Fruit fly (Drosophila melanogaster) whole organism, embryonic: ENCODE results near the gene CG33191.

Experiments
- Atf3 ChIP-seq: fragments of 200-800 bp; sonication (Bioruptor generic); optimal IDR thresholded peaks from 3 replicates; lab custom pipeline; 2016; ENCODE audit warnings: missing biosample characterization, missing genetic modification characterization
- B-H2 ChIP-seq: fragments of 200-800 bp; sonication (Bioruptor generic); optimal IDR thresholded peaks from 2 replicates; lab custom pipeline; 2018; ENCODE audit warnings: missing biosample characterization, mild to moderate bottlenecking, missing genetic modification characterization
- BEAF-32 ChIP-seq: fragments of 200-800 bp; sonication (Bioruptor generic); optimal IDR thresholded peaks from 3 replicates; lab custom pipeline; 2017; ENCODE audit warnings: missing biosample characterization, missing genetic modification characterization, mild to moderate bottlenecking, moderate library complexity, missing genetic modification reagents
- CG11247 ChIP-seq: fragments of 200-800 bp; sonication (Bioruptor generic); IDR thresholded peaks from 2 replicates; pipeline ENCODE4 v1.3.6; 2022; ENCODE audit warnings: missing biosample characterization, missing genetic modification characterization
- CG11723 ChIP-seq: fragments of 200-800 bp; sonication (Bioruptor generic); optimal IDR thresholded peaks from 2 replicates; lab custom pipeline; 2017; ENCODE audit warnings: missing biosample characterization, mild to moderate bottlenecking, missing genetic modification characterization
- CG12236 ChIP-seq: fragments of 200-800 bp; sonication (Bioruptor generic); optimal IDR thresholded peaks from 2 replicates; lab custom pipeline; 2016; ENCODE audit warnings: missing biosample characterization, missing genetic modification characterization
- CG12744 ChIP-seq: fragments of 200-800 bp; sonication (Bioruptor generic); optimal IDR thresholded peaks from 2 replicates; lab custom pipeline; 2016; ENCODE audit warnings: missing biosample characterization, missing genetic modification characterization
- CG13775 ChIP-seq: fragments of 200-800 bp; sonication (Bioruptor generic); optimal IDR thresholded peaks from 3 replicates; lab custom pipeline; 2017; ENCODE audit warnings: missing biosample characterization, mild to moderate bottlenecking, missing genetic modification characterization
- CG14441 ChIP-seq: fragments of 200-800 bp; sonication (Bioruptor generic); IDR thresholded peaks from 2 replicates; pipeline ENCODE4 v1.3.6; 2022; ENCODE audit warnings: missing biosample characterization, missing genetic modification characterization
- CG15011 ChIP-seq: fragments of 200-800 bp; sonication (Bioruptor generic); optimal IDR thresholded peaks from 3 replicates; lab custom pipeline; 2018; ENCODE audit warnings: missing biosample characterization, mild to moderate bottlenecking, missing genetic modification characterization
- CG15269 ChIP-seq: fragments of 200-800 bp; sonication (Bioruptor generic); optimal IDR thresholded peaks from 2 replicates; lab custom pipeline; 2018; ENCODE audit warnings: missing biosample characterization, mild to moderate bottlenecking, missing genetic modification characterization, moderate library complexity
- CG18011 ChIP-seq: fragments of 200-800 bp; sonication (Bioruptor generic); optimal IDR thresholded peaks from 2 replicates; lab custom pipeline; 2017; ENCODE audit warnings: missing biosample characterization, missing genetic modification characterization, mild to moderate bottlenecking, moderate library complexity, missing genotype
- CG18599 ChIP-seq: fragments of 200-800 bp; sonication (Bioruptor generic); optimal IDR thresholded peaks from 3 replicates; lab custom pipeline; 2017; ENCODE audit warnings: missing biosample characterization, missing genetic modification characterization, mild to moderate bottlenecking, moderate library complexity, missing genetic modification reagents
- CG2202 ChIP-seq: fragments of 200-800 bp; sonication (Bioruptor generic); optimal IDR thresholded peaks from 2 replicates; lab custom pipeline; 2018; ENCODE audit warnings: missing biosample characterization, mild to moderate bottlenecking, missing genetic modification characterization
- CG2875 ChIP-seq: fragments of 200-800 bp; sonication (Bioruptor generic); optimal IDR thresholded peaks from 2 replicates; lab custom pipeline; 2017; ENCODE audit warnings: missing biosample characterization, mild to moderate bottlenecking, missing genetic modification characterization, missing genetic modification reagents
- CG32532 ChIP-seq: fragments of 200-800 bp; sonication (Bioruptor generic); IDR thresholded peaks from 2 replicates; pipeline ENCODE4 v1.3.6; 2022; ENCODE audit warnings: missing biosample characterization, missing genetic modification characterization
- CG34224 ChIP-seq: fragments of 200-800 bp; sonication (Bioruptor generic); IDR thresholded peaks from 3 replicates; pipeline ENCODE4 v1.3.6; 2022; ENCODE audit warnings: missing biosample characterization, missing genetic modification characterization; ENCODE audit not compliant: partially characterized antibody
- CG4360 ChIP-seq: fragments of 200-800 bp; sonication (Bioruptor generic); IDR thresholded peaks from 2 replicates; pipeline ENCODE4 v1.3.6; 2022; ENCODE audit warnings: missing biosample characterization, missing genetic modification characterization
- CG4820 ChIP-seq: fragments of 200-800 bp; sonication (Bioruptor generic); optimal IDR thresholded peaks from 3 replicates; lab custom pipeline; 2016; ENCODE audit warnings: missing biosample characterization, missing genetic modification characterization
- CG6689 ChIP-seq: fragments of 200-800 bp; sonication (Bioruptor generic); IDR thresholded peaks from 2 replicates; pipeline ENCODE4 v1.3.6; 2022; ENCODE audit warnings: missing biosample characterization, missing genetic modification characterization
- CG6765 ChIP-seq: fragments of 200-800 bp; sonication (Bioruptor generic); optimal IDR thresholded peaks from 3 replicates; lab custom pipeline; 2017; ENCODE audit warnings: missing biosample characterization, mild to moderate bottlenecking, missing genetic modification characterization
- CG7271 ChIP-seq: fragments of 200-800 bp; sonication (Bioruptor generic); optimal IDR thresholded peaks from 2 replicates; lab custom pipeline; 2018; ENCODE audit warnings: missing biosample characterization, mild to moderate bottlenecking, missing genetic modification characterization, moderate library complexity
- CG8944 ChIP-seq: fragments of 200-800 bp; sonication (Bioruptor generic); optimal IDR thresholded peaks from 3 replicates; lab custom pipeline; 2016; ENCODE audit warnings: missing biosample characterization, missing genetic modification characterization
- CG9727 ChIP-seq: fragments of 200-800 bp; sonication (Bioruptor generic); optimal IDR thresholded peaks from 3 replicates; lab custom pipeline; 2017; ENCODE audit warnings: missing biosample characterization, mild to moderate bottlenecking, missing genetic modification characterization
- CG9797 ChIP-seq: fragments of 200-800 bp; sonication (Bioruptor generic); optimal IDR thresholded peaks from 3 replicates; lab custom pipeline; 2018; ENCODE audit warnings: missing biosample characterization, mild to moderate bottlenecking, missing genetic modification characterization
- CG9876 ChIP-seq: fragments of 200-800 bp; sonication (Bioruptor generic); optimal IDR thresholded peaks from 2 replicates; lab custom pipeline; 2016; ENCODE audit warnings: missing biosample characterization, missing genetic modification characterization
- Dek ChIP-seq: fragments of 200-800 bp; sonication (Bioruptor generic); optimal IDR thresholded peaks from 3 replicates; lab custom pipeline; 2019; ENCODE audit warnings: missing biosample characterization, mild to moderate bottlenecking, missing genetic modification characterization, moderate library complexity
- Dip3 ChIP-seq: fragments of 200-800 bp; sonication (Bioruptor generic); optimal IDR thresholded peaks from 3 replicates; lab custom pipeline; 2016; ENCODE audit warnings: missing biosample characterization, missing genetic modification characterization
- Dll ChIP-seq: fragments of 200-800 bp; sonication (Bioruptor generic); IDR thresholded peaks from 4 replicates; pipeline ENCODE4 v1.3.6; 2022; ENCODE audit warnings: missing biosample characterization, missing genetic modification characterization; ENCODE audit not compliant: partially characterized antibody
- E2f1 ChIP-seq: fragments of 200-800 bp; sonication (Bioruptor generic); IDR thresholded peaks from 2 replicates; pipeline ENCODE4 v1.3.6; 2022; ENCODE audit warnings: missing biosample characterization, missing genetic modification characterization
- Ets97D ChIP-seq: fragments of 200-800 bp; sonication (Bioruptor generic); optimal IDR thresholded peaks from 3 replicates; lab custom pipeline; 2016; ENCODE audit warnings: missing biosample characterization, missing genetic modification characterization
- Gsc ChIP-seq: fragments of 200-800 bp; sonication (Bioruptor generic); IDR thresholded peaks from 2 replicates; pipeline ENCODE4 v1.3.6; 2022; ENCODE audit warnings: missing biosample characterization, missing genetic modification characterization
- HHEX ChIP-seq: fragments of 200-800 bp; sonication (Bioruptor generic); optimal IDR thresholded peaks from 3 replicates; lab custom pipeline; 2017; ENCODE audit warnings: missing biosample characterization, mild to moderate bottlenecking, missing genetic modification characterization, missing genetic modification reagents
- HLH4C ChIP-seq: fragments of 200-800 bp; sonication (Bioruptor generic); IDR thresholded peaks from 3 replicates; pipeline ENCODE4 v1.3.6; 2022; ENCODE audit warnings: missing biosample characterization, missing genetic modification characterization; ENCODE audit not compliant: partially characterized antibody
- Oaz ChIP-seq: fragments of 200-800 bp; sonication (Bioruptor generic); IDR thresholded peaks from 2 replicates; pipeline ENCODE4 v1.3.6; 2022; ENCODE audit warnings: missing biosample characterization, missing genetic modification characterization
- Optix ChIP-seq: fragments of 200-800 bp; sonication (Bioruptor generic); IDR thresholded peaks from 3 replicates; pipeline ENCODE4 v1.3.6; 2022; ENCODE audit warnings: missing biosample characterization, missing genetic modification characterization
- Pdp1 ChIP-seq, 2 experiments: fragments of 200-800 bp; sonication (Bioruptor generic); optimal IDR thresholded peaks; 3 replicates each; lab custom pipeline; 2016; ENCODE audit warnings: missing biosample characterization in 2 of 2, missing genetic modification characterization in 2 of 2, mild to moderate bottlenecking in 1 of 2, moderate library complexity in 1 of 2
- Six4 ChIP-seq: fragments of 200-800 bp; sonication (Bioruptor generic); optimal IDR thresholded peaks from 2 replicates; lab custom pipeline; 2016; ENCODE audit warnings: missing biosample characterization, missing genetic modification characterization
- Ssrp ChIP-seq: fragments of 200-800 bp; sonication (Bioruptor generic); optimal IDR thresholded peaks from 2 replicates; lab custom pipeline; 2018; ENCODE audit warnings: missing biosample characterization, mild to moderate bottlenecking, missing genetic modification characterization, moderate library complexity
- Usf ChIP-seq: fragments of 200-800 bp; sonication (Bioruptor generic); optimal IDR thresholded peaks from 2 replicates; lab custom pipeline; 2017; ENCODE audit warnings: missing genotype, missing biosample characterization, missing genetic modification characterization
- chinmo ChIP-seq: fragments of 200-800 bp; sonication (Bioruptor generic); IDR thresholded peaks from 4 replicates; pipeline ENCODE4 v1.3.6; 2022; ENCODE audit warnings: missing biosample characterization, missing genetic modification characterization; ENCODE audit not compliant: partially characterized antibody
- eyg ChIP-seq: fragments of 200-800 bp; sonication (Bioruptor generic); optimal IDR thresholded peaks from 3 replicates; lab custom pipeline; 2016; ENCODE audit warnings: missing biosample characterization, missing genetic modification characterization
- lola ChIP-seq, 3 experiments: fragments of >200 bp in 2 of 3; fragments of 200-800 bp in 1 of 3; sonication (Bioruptor generic) in 1 of 3; optimal IDR thresholded peaks; 2 replicates each; lab custom pipeline; 2017 to 2019; ENCODE audit warnings: missing biosample characterization in 3 of 3, missing genetic modification characterization in 3 of 3, mild to moderate bottlenecking in 1 of 3, moderate library complexity in 1 of 3
- nerfin-1 ChIP-seq: fragments of 200-800 bp; sonication (Bioruptor generic); optimal IDR thresholded peaks from 3 replicates; lab custom pipeline; 2019; ENCODE audit warnings: missing biosample characterization, mild to moderate bottlenecking, missing genetic modification characterization, moderate library complexity
- salm ChIP-seq: fragments of 200-800 bp; sonication (Bioruptor generic); optimal IDR thresholded peaks from 2 replicates; lab custom pipeline; 2018; ENCODE audit warnings: missing biosample characterization, mild to moderate bottlenecking, missing genetic modification characterization
- sisA ChIP-seq: fragments of 200-800 bp; sonication (Bioruptor generic); IDR thresholded peaks from 2 replicates; pipeline ENCODE4 v1.3.6; 2022; ENCODE audit warnings: missing biosample characterization, missing genetic modification characterization
- slou ChIP-seq: fragments of 200-800 bp; sonication (Bioruptor generic); optimal IDR thresholded peaks from 3 replicates; lab custom pipeline; 2016; ENCODE audit warnings: missing biosample characterization, missing genetic modification characterization
- tio ChIP-seq: fragments of 200-800 bp; sonication (Bioruptor generic); optimal IDR thresholded peaks from 2 replicates; lab custom pipeline; 2017; ENCODE audit warnings: missing biosample characterization, missing genetic modification characterization, inconsistent platforms
- wdn ChIP-seq: fragments of 200-800 bp; sonication (Bioruptor generic); IDR thresholded peaks from 2 replicates; pipeline ENCODE4 v1.3.6; 2022; ENCODE audit warnings: missing biosample characterization, missing genetic modification characterization
- zfh1 ChIP-seq: fragments of 200-800 bp; sonication (Bioruptor generic); IDR thresholded peaks from 3 replicates; pipeline ENCODE4 v1.3.6; 2022; ENCODE audit warnings: missing biosample characterization, missing genetic modification characterization

The CG33191 gene

dm6 chr3R:8819551-8820057 is 39.9 kb upstream of the CG33191 start (continued):
- TF ChIP-seq CG15011 (peak; percentile 34), Dek (no peak), CG12236 (GFP tag; lab: Kevin White, UChicago) (no peak), Pdp1 (GFP tag; optimal IDR thresholded peaks at IDR 0.05; lab: Kevin White, UChicago) (peak in 1 of 2 experiments; percentile 57), CG6765 (GFP tag; lab: Kevin White, UChicago) (peak; percentile 49), CG4820 (GFP tag; lab: Kevin White, UChicago) (no peak), HHEX (peak; percentile 14), B-H2 (peak; percentile 28), wdn (peak; percentile 46; the same call in 1 of the 2 replicates), Ets97D (GFP tag; lab: Kevin White, UChicago) (no peak), Usf (no peak), CG6689 (GFP tag; lab: Robert Waterston, UW) (no peak), Optix (GFP tag; lab: Robert Waterston, UW) (0 out of 3 replicates have a peak, but pooled peaks have one; percentile 17), nerfin-1 (no peak), CG7271 (tag; lab: Kevin White, UChicago) (no peak), CG34224 (GFP tag; lab: Robert Waterston, UW) (no peak), sisA (no peak), CG9797 (GFP tag; lab: Kevin White, UChicago) (no peak), BEAF-32 (GFP tag; lab: Kevin White, UChicago) (no peak), CG12744 (GFP tag; lab: Kevin White, UChicago) (peak; percentile 20), CG2202 (tag; lab: Kevin White, UChicago) (no peak), tio (GFP tag; lab: Kevin White, UChicago) (no peak), Six4 (GFP tag; lab: Kevin White, UChicago) (no peak), CG11723 (GFP tag; lab: Kevin White, UChicago) (peak; percentile 11), CG2875 (peak; percentile 5), Ssrp (tag; lab: Kevin White, UChicago) (no peak), salm (no peak), CG18599 (GFP tag; lab: Kevin White, UChicago) (peak; percentile 37), Gsc (GFP tag; lab: Robert Waterston, UW) (no peak), slou (GFP tag; lab: Kevin White, UChicago) (no peak), CG15269 (tag; lab: Kevin White, UChicago) (peak; percentile 23), Dll (GFP tag; lab: Robert Waterston, UW) (no peak), Dip3 (GFP tag; lab: Kevin White, UChicago) (peak; percentile 13), Oaz (no peak), CG4360 (GFP tag; lab: Robert Waterston, UW) (no peak), CG18011 (GFP tag; lab: Kevin White, UChicago) (peak; percentile 3), chinmo (GFP tag; lab: Robert Waterston, UW) (peak; percentile 63; the same call in 1 of the 4 replicates), E2f1 (GFP tag; lab: Robert Waterston, UW) (no peak; the same call in 1 of the 2 replicates), HLH4C (no peak), CG8944 (GFP tag; lab: Kevin White, UChicago) (no peak), Atf3 (GFP tag; lab: Kevin White, UChicago) (no peak), zfh1 (GFP tag; lab: Robert Waterston, UW) (peak; percentile 34; the same call in 1 of the 3 replicates), CG14441 (GFP tag; lab: Robert Waterston, UW) (no peak), eyg (GFP tag; lab: Kevin White, UChicago) (no peak), lola (GFP tag; optimal IDR thresholded peaks at IDR 0.05; lab: Kevin White, UChicago) (peak in 1 of 3 experiments; percentile 10), CG13775 (GFP tag; lab: Kevin White, UChicago) (no peak), CG32532 (GFP tag; lab: Robert Waterston, UW) (peak; percentile 33; the same call in 1 of the 2 replicates), CG9876 (GFP tag; lab: Kevin White, UChicago) (no peak), CG11247 (GFP tag; lab: Robert Waterston, UW) (no peak), CG9727 (GFP tag; lab: Kevin White, UChicago) (peak; percentile 64)
